Fruit fly (Drosophila melanogaster) whole organism, embryonic: ENCODE results near the gene se.

Source experiments
- Adf1 ChIP-seq: fragments of 200-800 bp; sonication (Bioruptor generic); IDR thresholded peaks from 2 replicates; pipeline ENCODE4 v1.3.6; 2022; ENCODE audit warnings: missing biosample characterization, missing genetic modification characterization
- Bteb2 ChIP-seq: fragments of 200-800 bp; sonication (Bioruptor generic); optimal IDR thresholded peaks from 2 replicates; lab custom pipeline; 2016; ENCODE audit warnings: missing biosample characterization, missing genetic modification characterization
- CG10565 ChIP-seq: fragments of 200-800 bp; sonication (Bioruptor generic); optimal IDR thresholded peaks from 3 replicates; lab custom pipeline; 2016; ENCODE audit warnings: missing biosample characterization, mild to moderate bottlenecking, missing genetic modification characterization
- CG10979 ChIP-seq: fragments of 200-800 bp; sonication (Bioruptor generic); optimal IDR thresholded peaks from 2 replicates; lab custom pipeline; 2018; ENCODE audit warnings: missing biosample characterization, mild to moderate bottlenecking, missing genetic modification characterization, moderate library complexity
- CG12236 ChIP-seq: fragments of 200-800 bp; sonication (Bioruptor generic); optimal IDR thresholded peaks from 2 replicates; lab custom pipeline; 2016; ENCODE audit warnings: missing biosample characterization, missing genetic modification characterization
- CG16863 ChIP-seq: fragments of 200-800 bp; sonication (Bioruptor generic); optimal IDR thresholded peaks from 3 replicates; lab custom pipeline; 2016; ENCODE audit warnings: missing biosample characterization, missing genetic modification characterization
- CG17912 ChIP-seq: fragments of 200-800 bp; sonication (Bioruptor generic); optimal IDR thresholded peaks from 2 replicates; lab custom pipeline; 2018; ENCODE audit warnings: missing biosample characterization, mild to moderate bottlenecking, missing genetic modification characterization
- CG18599 ChIP-seq: fragments of 200-800 bp; sonication (Bioruptor generic); optimal IDR thresholded peaks from 3 replicates; lab custom pipeline; 2017; ENCODE audit warnings: missing biosample characterization, missing genetic modification characterization, mild to moderate bottlenecking, moderate library complexity, missing genetic modification reagents
- CG18619 ChIP-seq: fragments of 200-800 bp; sonication (Bioruptor generic); optimal IDR thresholded peaks from 3 replicates; lab custom pipeline; 2017; ENCODE audit warnings: missing biosample characterization, mild to moderate bottlenecking, missing genetic modification characterization
- CG2678 ChIP-seq: fragments of 200-800 bp; sonication (Bioruptor generic); optimal IDR thresholded peaks from 3 replicates; lab custom pipeline; 2019; ENCODE audit warnings: missing biosample characterization, mild to moderate bottlenecking, missing genetic modification characterization, moderate library complexity
- CG30403 ChIP-seq: fragments of 200-800 bp; sonication (Bioruptor generic); optimal IDR thresholded peaks from 3 replicates; lab custom pipeline; 2016; ENCODE audit warnings: missing biosample characterization, missing genetic modification characterization
- CG32532 ChIP-seq: fragments of 200-800 bp; sonication (Bioruptor generic); IDR thresholded peaks from 2 replicates; pipeline ENCODE4 v1.3.6; 2022; ENCODE audit warnings: missing biosample characterization, missing genetic modification characterization
- CG3281 ChIP-seq: fragments of 200-800 bp; sonication (Bioruptor generic); optimal IDR thresholded peaks from 3 replicates; lab custom pipeline; 2017; ENCODE audit warnings: missing biosample characterization, mild to moderate bottlenecking, missing genetic modification characterization
- CG42726 ChIP-seq: fragments of 200-800 bp; sonication (Bioruptor generic); IDR thresholded peaks from 2 replicates; pipeline ENCODE4 v1.3.6; 2022; ENCODE audit warnings: missing biosample characterization, missing genetic modification characterization; ENCODE audit not compliant: partially characterized antibody
- CG4820 ChIP-seq: fragments of 200-800 bp; sonication (Bioruptor generic); optimal IDR thresholded peaks from 3 replicates; lab custom pipeline; 2016; ENCODE audit warnings: missing biosample characterization, missing genetic modification characterization
- CG4854 ChIP-seq: fragments of 200-800 bp; sonication (Bioruptor generic); optimal IDR thresholded peaks from 2 replicates; lab custom pipeline; 2016; ENCODE audit warnings: missing biosample characterization, missing genetic modification characterization, inconsistent platforms
- CG7963 ChIP-seq: fragments of 200-800 bp; sonication (Bioruptor generic); IDR thresholded peaks from 3 replicates; pipeline ENCODE4 v1.3.6; 2022; ENCODE audit warnings: missing biosample characterization, missing genetic modification characterization; ENCODE audit not compliant: partially characterized antibody
- CG9609 ChIP-seq: fragments of 200-800 bp; sonication (Bioruptor generic); optimal IDR thresholded peaks from 3 replicates; lab custom pipeline; 2016; ENCODE audit warnings: missing biosample characterization, missing genetic modification characterization
- CoRest ChIP-seq: fragments of 200-800 bp; sonication (Bioruptor generic); optimal IDR thresholded peaks from 3 replicates; lab custom pipeline; 2018; ENCODE audit warnings: missing biosample characterization, mild to moderate bottlenecking, missing genetic modification characterization, moderate library complexity
- Dad ChIP-seq: fragments of 200-800 bp; sonication (Bioruptor generic); optimal IDR thresholded peaks from 3 replicates; lab custom pipeline; 2016; ENCODE audit warnings: missing biosample characterization, missing genetic modification characterization
- Dbx ChIP-seq: fragments of 200-800 bp; sonication (Bioruptor generic); IDR thresholded peaks from 3 replicates; pipeline ENCODE4 v1.3.6; 2022; ENCODE audit warnings: missing biosample characterization, missing genetic modification characterization
- Doc3 ChIP-seq: fragments of 200-800 bp; sonication (Bioruptor generic); IDR thresholded peaks from 3 replicates; pipeline ENCODE4 v1.3.6; 2022; ENCODE audit warnings: missing biosample characterization, missing genetic modification characterization; ENCODE audit not compliant: partially characterized antibody
- Ets97D ChIP-seq: fragments of 200-800 bp; sonication (Bioruptor generic); optimal IDR thresholded peaks from 3 replicates; lab custom pipeline; 2016; ENCODE audit warnings: missing biosample characterization, missing genetic modification characterization
- HLH54F ChIP-seq: fragments of 200-800 bp; sonication (Bioruptor generic); optimal IDR thresholded peaks from 3 replicates; lab custom pipeline; 2016; ENCODE audit warnings: missing biosample characterization, missing genetic modification characterization
- Hmx ChIP-seq: fragments of 200-800 bp; sonication (Bioruptor generic); optimal IDR thresholded peaks from 2 replicates; lab custom pipeline; 2016; ENCODE audit warnings: missing biosample characterization, missing genetic modification characterization
- ab ChIP-seq: fragments of 200-800 bp; sonication (Bioruptor generic); optimal IDR thresholded peaks from 2 replicates; lab custom pipeline; 2016; ENCODE audit warnings: missing biosample characterization, missing genetic modification characterization
- ara ChIP-seq: fragments of 200-800 bp; sonication (Bioruptor generic); IDR thresholded peaks from 2 replicates; pipeline ENCODE4 v1.3.6; 2022; ENCODE audit warnings: missing biosample characterization, missing genetic modification characterization
- ase ChIP-seq: fragments of 200-800 bp; sonication (Bioruptor generic); IDR thresholded peaks from 3 replicates; pipeline ENCODE4 v1.3.6; 2022; ENCODE audit warnings: missing biosample characterization, missing genetic modification characterization
- chm ChIP-seq: fragments of 200-800 bp; sonication (Bioruptor generic); IDR thresholded peaks from 2 replicates; pipeline ENCODE4 v1.3.6; 2022; ENCODE audit warnings: missing biosample characterization, missing genetic modification characterization
- crp ChIP-seq, 2 experiments: fragments of 200-800 bp; sonication (Bioruptor generic); optimal IDR thresholded peaks; 2 replicates in 1 of 2; 3 replicates in 1 of 2; lab custom pipeline; 2017; ENCODE audit warnings: missing biosample characterization in 2 of 2, missing genetic modification characterization in 2 of 2, mild to moderate bottlenecking in 1 of 2, moderate library complexity in 1 of 2
- cwo ChIP-seq: fragments of 200-800 bp; sonication (Bioruptor generic); optimal IDR thresholded peaks from 3 replicates; lab custom pipeline; 2017; ENCODE audit warnings: missing biosample characterization, missing genetic modification characterization, mild to moderate bottlenecking, moderate library complexity, missing genetic modification reagents
- da ChIP-seq: fragments of 200-800 bp; sonication (Bioruptor generic); optimal IDR thresholded peaks from 2 replicates; lab custom pipeline; 2016; ENCODE audit warnings: missing biosample characterization, missing genetic modification characterization
- exex ChIP-seq: fragments of 200-800 bp; sonication (Bioruptor generic); optimal IDR thresholded peaks from 4 replicates; lab custom pipeline; 2018; ENCODE audit warnings: missing biosample characterization, mild to moderate bottlenecking, missing genetic modification characterization, moderate library complexity
- fd3F ChIP-seq: fragments of 200-800 bp; sonication (Bioruptor generic); optimal IDR thresholded peaks from 2 replicates; lab custom pipeline; 2018; ENCODE audit warnings: missing biosample characterization, mild to moderate bottlenecking, missing genetic modification characterization, moderate library complexity
- gem ChIP-seq: fragments of 200-800 bp; sonication (Bioruptor generic); optimal IDR thresholded peaks from 2 replicates; lab custom pipeline; 2019; ENCODE audit warnings: missing biosample characterization, mild to moderate bottlenecking, missing genetic modification characterization, moderate library complexity
- hkb ChIP-seq, 2 experiments: fragments of 200-800 bp in 1 of 2; fragments of >200 bp in 1 of 2; sonication (Bioruptor generic) in 1 of 2; IDR thresholded peaks in 1 of 2; optimal IDR thresholded peaks in 1 of 2; 2 replicates each; pipeline versions ENCODE4 v1.3.6 to Lab custom; 2017 to 2022; ENCODE audit warnings: missing biosample characterization in 1 of 2, missing genetic modification characterization in 1 of 2
- kni ChIP-seq: fragments of 200-800 bp; sonication (Bioruptor generic); optimal IDR thresholded peaks from 3 replicates; lab custom pipeline; 2017; ENCODE audit warnings: mild to moderate bottlenecking, missing biosample characterization, missing genetic modification reagents, missing genetic modification characterization
- lov ChIP-seq, 2 experiments: fragments of 200-800 bp in 1 of 2; fragments of >200 bp in 1 of 2; sonication (Bioruptor generic) in 1 of 2; IDR thresholded peaks in 1 of 2; optimal IDR thresholded peaks in 1 of 2; 2 replicates in 1 of 2; 3 replicates in 1 of 2; pipeline versions ENCODE4 v1.3.6 to Lab custom; 2017 to 2022; ENCODE audit warnings: missing biosample characterization in 1 of 2, missing genetic modification characterization in 1 of 2
- nmo ChIP-seq: fragments of 200-800 bp; sonication (Bioruptor generic); optimal IDR thresholded peaks from 2 replicates; lab custom pipeline; 2018; ENCODE audit warnings: missing biosample characterization, mild to moderate bottlenecking, missing genetic modification characterization, moderate library complexity
- p53 ChIP-seq: fragments of 200-800 bp; sonication (Bioruptor generic); optimal IDR thresholded peaks from 2 replicates; lab custom pipeline; 2016; ENCODE audit warnings: missing biosample characterization, missing genetic modification characterization
- peb ChIP-seq: fragments of 200-800 bp; sonication (Bioruptor generic); IDR thresholded peaks from 2 replicates; pipeline ENCODE4 v1.3.6; 2022; ENCODE audit warnings: missing biosample characterization, missing genetic modification characterization
- run ChIP-seq: fragments of 200-800 bp; sonication (Bioruptor generic); optimal IDR thresholded peaks from 3 replicates; lab custom pipeline; 2018; ENCODE audit warnings: missing biosample characterization, mild to moderate bottlenecking, missing genetic modification characterization
- slbo ChIP-seq: fragments of 200-800 bp; sonication (Bioruptor generic); IDR thresholded peaks from 2 replicates; pipeline ENCODE4 v1.3.6; 2022; ENCODE audit warnings: missing biosample characterization, missing genetic modification characterization
- sr ChIP-seq: fragments of 200-800 bp; sonication (Bioruptor generic); IDR thresholded peaks from 3 replicates; pipeline ENCODE4 v1.3.6; 2022; ENCODE audit warnings: missing biosample characterization, missing genetic modification characterization
- tx ChIP-seq: fragments of 200-800 bp; sonication (Bioruptor generic); optimal IDR thresholded peaks from 2 replicates; lab custom pipeline; 2016; ENCODE audit warnings: missing biosample characterization, missing genetic modification characterization
- zen ChIP-seq: fragments of 200-800 bp; sonication (Bioruptor generic); optimal IDR thresholded peaks from 3 replicates; lab custom pipeline; 2018; ENCODE audit warnings: missing biosample characterization, mild to moderate bottlenecking, missing genetic modification characterization, moderate library complexity

Gene se

DNA sequence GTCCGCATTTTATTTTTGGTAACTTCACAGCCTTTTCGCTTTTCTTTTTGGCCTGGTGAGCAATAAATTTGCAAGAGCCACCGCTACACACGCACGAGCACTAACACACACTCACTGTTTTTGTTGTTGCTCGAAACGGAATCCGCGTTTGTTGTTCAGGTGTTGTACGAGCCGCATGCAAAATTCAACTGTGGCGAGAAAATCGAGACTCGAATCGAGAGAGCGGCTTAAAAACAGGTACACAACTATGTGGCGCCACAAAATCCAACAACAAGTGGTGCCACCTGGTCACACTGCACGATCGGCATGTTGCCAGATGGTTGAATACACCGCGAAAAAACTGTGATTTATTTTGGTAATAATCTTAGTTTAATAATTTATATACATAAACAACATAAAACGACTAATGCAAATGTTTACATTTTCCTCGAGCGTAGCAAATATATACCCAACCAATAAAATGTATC is 13.3 kb upstream of the se start, which contains the start of gene CG43163 (continued):
- peak; percentile 70 for TF ChIP-seq CoRest (tag; lab: Kevin White, UChicago)
- no peak for TF ChIP-seq kni
- TF ChIP-seq Bteb2 (GFP tag; lab: Kevin White, UChicago): peak; percentile 51
- peak; percentile 47 for TF ChIP-seq CG16863 (GFP tag; lab: Kevin White, UChicago)
- TF ChIP-seq CG18599 (GFP tag; lab: Kevin White, UChicago): peak; percentile 54
- peak; percentile 68 for TF ChIP-seq nmo (GFP tag; lab: Kevin White, UChicago)
- peak; percentile 6 for TF ChIP-seq CG9609 (GFP tag; lab: Kevin White, UChicago)
- TF ChIP-seq p53 (GFP tag; lab: Kevin White, UChicago): no peak
- TF ChIP-seq sr (GFP tag; lab: Robert Waterston, UW): peak; percentile 36; the same call in 1 of the 3 replicates
- TF ChIP-seq Ets97D (GFP tag; lab: Kevin White, UChicago): peak; percentile 66
- peak; percentile 7 for TF ChIP-seq exex (tag; lab: Kevin White, UChicago)
- no peak for TF ChIP-seq hkb (optimal IDR thresholded peaks at IDR 0.05; lab: Kevin White, UChicago)
- TF ChIP-seq hkb (GFP tag; IDR thresholded peaks at IDR 0.05; lab: Robert Waterston, UW): peak; percentile 77
- TF ChIP-seq Adf1 (GFP tag; lab: Robert Waterston, UW): peak; percentile 29; the same call in 1 of the 2 replicates
- TF ChIP-seq CG4854 (GFP tag; lab: Kevin White, UChicago): no peak
- peak; percentile 36 for TF ChIP-seq CG3281 (GFP tag; lab: Kevin White, UChicago)
- TF ChIP-seq CG10979 (tag; lab: Kevin White, UChicago): peak; percentile 71
- peak; percentile 70 for TF ChIP-seq CG30403
- no peak; the same call in 1 of the 2 replicates for TF ChIP-seq peb
- peak; percentile 86 for TF ChIP-seq gem (tag; lab: Kevin White, UChicago)
- peak in 1 of 2 experiments; percentile 32 for TF ChIP-seq crp (GFP tag; optimal IDR thresholded peaks at IDR 0.05; lab: Kevin White, UChicago)
- TF ChIP-seq CG42726 (GFP tag; lab: Robert Waterston, UW): 0 out of 2 replicates have a peak, but pooled peaks have one; percentile 10
- TF ChIP-seq chm (GFP tag; lab: Robert Waterston, UW): peak; percentile 83
- TF ChIP-seq cwo (GFP tag; lab: Kevin White, UChicago): peak; percentile 32
- no peak for TF ChIP-seq lov (optimal IDR thresholded peaks at IDR 0.05; lab: Kevin White, UChicago)
- TF ChIP-seq lov (GFP tag; IDR thresholded peaks at IDR 0.05; lab: Robert Waterston, UW): peak; percentile 70; the same call in 1 of the 3 replicates
- peak; percentile 78 for TF ChIP-seq CG32532 (GFP tag; lab: Robert Waterston, UW)
- TF ChIP-seq fd3F (GFP tag; lab: Kevin White, UChicago): no peak
- TF ChIP-seq CG7963 (GFP tag; lab: Robert Waterston, UW): no peak
- peak; percentile 53 for TF ChIP-seq CG4820 (GFP tag; lab: Kevin White, UChicago)
- TF ChIP-seq CG18619 (GFP tag; lab: Kevin White, UChicago): peak; percentile 26
- TF ChIP-seq CG10565 (GFP tag; lab: Kevin White, UChicago): no peak
- peak; percentile 60 for TF ChIP-seq zen (tag; lab: Kevin White, UChicago)
- no peak for TF ChIP-seq Hmx
- no peak for TF ChIP-seq da (GFP tag; lab: Kevin White, UChicago)
- peak; percentile 47 for TF ChIP-seq run
- no peak for TF ChIP-seq CG12236 (GFP tag; lab: Kevin White, UChicago)
- TF ChIP-seq Dbx (GFP tag; lab: Robert Waterston, UW): peak; percentile 61; the same call in 1 of the 3 replicates
- peak; percentile 66 for TF ChIP-seq HLH54F (GFP tag; lab: Kevin White, UChicago)
- peak; percentile 57; the same call in 2 of the 3 replicates for TF ChIP-seq ase (GFP tag; lab: Robert Waterston, UW)
- peak; percentile 25 for TF ChIP-seq tx (GFP tag; lab: Kevin White, UChicago)
- TF ChIP-seq ab: no peak
- TF ChIP-seq slbo (GFP tag; lab: Robert Waterston, UW): peak; percentile 80
- TF ChIP-seq ara (GFP tag; lab: Robert Waterston, UW): peak; percentile 78
- TF ChIP-seq CG17912 (GFP tag; lab: Kevin White, UChicago): peak; percentile 5
- TF ChIP-seq CG2678 (tag; lab: Kevin White, UChicago): peak; percentile 67
- TF ChIP-seq Doc3 (GFP tag; lab: Robert Waterston, UW): no peak
- no peak for TF ChIP-seq Dad (GFP tag; lab: Kevin White, UChicago)
